Worm (Caenorhabditis elegans) whole organism, L2 larva: Measurements from ENCODE around the gene C34F6.12.

ENCODE experiments used
- ceh-82 ChIP-seq: fragments of 150-350 bp; optimal IDR thresholded peaks from 2 replicates; lab custom pipeline; 2014; ENCODE audit warnings: missing biosample characterization, missing genetic modification characterization
- egl-27 ChIP-seq: sonication (generic microtip); optimal IDR thresholded peaks from 3 replicates; lab custom pipeline; 2017; ENCODE audit warnings: missing biosample characterization, missing genetic modification reagents, missing genetic modification characterization
- elt-3 ChIP-seq: sonication (generic microtip); optimal IDR thresholded peaks from 2 replicates; lab custom pipeline; 2017; ENCODE audit warnings: missing biosample characterization, missing genetic modification characterization
- lin-13 ChIP-seq: fragments of 150-350 bp; optimal IDR thresholded peaks from 2 replicates; lab custom pipeline; 2014; ENCODE audit warnings: missing biosample characterization, missing genetic modification reagents, missing genetic modification characterization
- nhr-77 ChIP-seq: fragments of 150-350 bp; optimal IDR thresholded peaks from 2 replicates; lab custom pipeline; 2014; ENCODE audit warnings: missing biosample characterization, missing genetic modification characterization
- unc-62 ChIP-seq: fragments of 150-350 bp; optimal IDR thresholded peaks from 2 replicates; lab custom pipeline; 2014; ENCODE audit warnings: missing biosample characterization, missing genetic modification reagents, missing genetic modification characterization
- zag-1 ChIP-seq: fragments of 150-350 bp; optimal IDR thresholded peaks from 2 replicates; lab custom pipeline; 2014; ENCODE audit warnings: missing biosample characterization, missing genetic modification characterization
- ztf-11 ChIP-seq: sonication (generic microtip); optimal IDR thresholded peaks from 2 replicates; lab custom pipeline; 2017; ENCODE audit warnings: missing biosample characterization, missing genetic modification characterization
- ztf-4 ChIP-seq: fragments of 150-350 bp; optimal IDR thresholded peaks from 2 replicates; lab custom pipeline; 2014; ENCODE audit warnings: missing biosample characterization, missing genetic modification characterization

ce11 chrX:11211360-11211759 is 15.1 kb downstream of the C34F6.12 start:
- no peak for TF ChIP-seq egl-27 (tag; lab: Kevin White, UChicago)
- no peak for TF ChIP-seq lin-13 (GFP tag; lab: Kevin White, UChicago)
- no peak for TF ChIP-seq ztf-11 (tag; lab: Kevin White, UChicago)
- no peak for TF ChIP-seq unc-62 (GFP tag; lab: Kevin White, UChicago)
- no peak for TF ChIP-seq nhr-77 (tag; lab: Kevin White, UChicago)
- no peak for TF ChIP-seq ztf-4 (tag; lab: Kevin White, UChicago)
- TF ChIP-seq zag-1 (tag; lab: Kevin White, UChicago), result no peak
- TF ChIP-seq elt-3 (tag; lab: Kevin White, UChicago), result no peak
- TF ChIP-seq ceh-82 (tag; lab: Kevin White, UChicago), result no peak
